Worm (Caenorhabditis elegans) whole organism, L3 larva: ENCODE results near the gene R08A2.9.

Experiments used
- ama-1 ChIP-seq: fragments of 150-350 bp; optimal IDR thresholded peaks from 2 replicates; lab custom pipeline; 2018
- ceh-28 ChIP-seq: fragments of 150-350 bp; optimal IDR thresholded peaks from 2 replicates; lab custom pipeline; 2014; ENCODE audit warnings: missing biosample characterization, missing genetic modification reagents, missing genetic modification characterization
- elt-1 ChIP-seq: fragments of 150-350 bp; optimal IDR thresholded peaks from 2 replicates; lab custom pipeline; 2014; ENCODE audit warnings: missing biosample characterization, missing genetic modification characterization
- elt-2 ChIP-seq: sonication (generic microtip); optimal IDR thresholded peaks from 2 replicates; lab custom pipeline; 2016; ENCODE audit warnings: missing genetic modification reagents, mild to moderate bottlenecking, missing genetic modification characterization, missing compliant biosample characterization
- fkh-10 ChIP-seq: sonication (generic microtip); optimal IDR thresholded peaks from 2 replicates; lab custom pipeline; 2017; ENCODE audit warnings: missing biosample characterization, missing genetic modification reagents, missing genetic modification characterization
- mdl-1 ChIP-seq: fragments of 150-350 bp; optimal IDR thresholded peaks from 2 replicates; lab custom pipeline; 2014; ENCODE audit warnings: missing biosample characterization, missing genetic modification characterization
- nhr-237 ChIP-seq: fragments of 150-350 bp; optimal IDR thresholded peaks from 2 replicates; lab custom pipeline; 2014; ENCODE audit warnings: missing biosample characterization, missing genetic modification characterization
- nhr-25 ChIP-seq: sonication (generic microtip); optimal IDR thresholded peaks from 2 replicates; lab custom pipeline; 2017; ENCODE audit warnings: missing biosample characterization, missing genetic modification characterization
- nhr-28 ChIP-seq: fragments of 150-350 bp; optimal IDR thresholded peaks from 2 replicates; lab custom pipeline; 2014; ENCODE audit warnings: missing biosample characterization, missing genetic modification characterization
- skn-1 ChIP-seq: fragments of 150-350 bp; optimal IDR thresholded peaks from 2 replicates; lab custom pipeline; 2014; ENCODE audit warnings: missing biosample characterization, missing genetic modification characterization
- unc-62 ChIP-seq: fragments of 150-350 bp; sonication (generic microtip); optimal IDR thresholded peaks from 4 replicates; lab custom pipeline; 2014; ENCODE audit warnings: missing biosample characterization, missing genetic modification reagents, missing genetic modification characterization

DNA sequence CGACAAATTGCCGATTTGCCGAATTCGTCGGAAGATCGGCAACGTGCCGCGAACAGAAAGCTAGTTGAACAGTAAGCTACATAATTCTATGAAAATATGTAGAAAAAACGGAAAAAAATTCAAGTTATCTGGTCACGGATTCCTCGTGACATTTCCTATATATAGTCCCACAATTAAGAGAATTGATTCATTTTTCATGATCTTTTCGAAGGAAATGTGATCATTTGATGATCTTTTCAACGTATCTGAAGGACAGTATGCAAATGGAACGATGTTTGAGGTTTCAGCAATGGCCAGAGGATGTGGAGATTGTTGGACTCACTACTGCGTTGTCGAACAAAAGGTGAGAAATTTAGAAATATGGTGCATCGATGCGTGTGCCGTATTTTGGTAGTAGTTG, at the start of gene R08A2.9:
- TF ChIP-seq ama-1 (lab: Kevin White, UChicago) (no peak), skn-1 (tag; lab: Kevin White, UChicago) (no peak), ceh-28 (no peak), nhr-237 (no peak), elt-1 (no peak), mdl-1 (tag; lab: Kevin White, UChicago) (no peak), elt-2 (tag; lab: Kevin White, UChicago) (no peak), unc-62 (GFP tag; lab: Kevin White, UChicago) (no peak), nhr-25 (tag; lab: Kevin White, UChicago) (no peak), nhr-28 (tag; lab: Kevin White, UChicago) (no peak), fkh-10 (GFP tag; lab: Kevin White, UChicago) (no peak)
